Worm (Caenorhabditis elegans): Measurements from ENCODE around the gene sre-52.

Gene sre-52

DNA sequence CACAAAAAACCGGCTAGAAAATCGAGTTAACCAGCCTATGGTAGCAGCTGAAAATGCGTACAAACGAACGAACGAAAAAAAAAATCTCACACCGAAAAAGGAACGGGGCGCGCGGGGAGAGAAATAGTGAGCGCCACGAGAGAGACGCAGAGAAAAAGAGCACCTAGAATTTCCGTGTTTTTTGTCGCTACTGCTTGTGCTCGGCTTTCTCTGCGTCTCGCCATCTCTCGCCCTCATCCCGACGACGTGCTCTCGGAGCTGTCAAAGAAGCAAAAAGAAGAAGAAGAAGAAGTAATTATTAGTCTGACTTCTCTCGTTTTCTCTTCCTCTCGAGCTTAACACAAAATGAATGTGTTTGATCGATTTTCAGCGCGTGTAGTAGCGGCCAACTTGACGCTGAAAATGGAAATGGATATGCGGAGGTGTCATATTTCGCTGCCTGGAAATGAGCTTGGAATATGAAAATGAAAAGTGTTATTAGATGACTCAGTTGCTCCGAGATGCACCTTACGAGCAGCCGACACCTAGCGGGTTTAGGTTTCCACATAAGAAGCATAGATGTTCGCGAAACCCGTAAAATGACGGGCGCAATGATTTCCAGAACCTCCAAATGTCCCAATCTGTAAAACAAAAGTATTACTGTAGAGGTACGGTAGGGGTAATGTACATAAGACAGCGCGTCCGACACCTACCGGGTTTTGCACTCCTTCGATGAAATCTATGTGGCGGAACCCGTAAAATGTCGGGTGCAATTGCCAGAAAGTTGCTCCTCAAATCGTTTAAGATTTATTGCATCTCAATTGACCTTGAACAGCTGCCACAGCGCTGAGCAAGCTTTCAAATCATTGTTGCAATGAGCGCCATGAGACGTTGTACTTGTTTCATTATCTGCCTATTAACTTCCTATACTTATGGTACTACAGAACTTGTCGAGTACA is 47.4 kb downstream of the sre-52 start, which contains the start of gene btb-14:
Gene btb-14, plus strand, starts transcription at position 839 of the 938 bp plus-strand sequence.
- TF ChIP-seq unc-62 (GFP tag; optimal IDR thresholded peaks at IDR 0.05) = no peak

DNA sequence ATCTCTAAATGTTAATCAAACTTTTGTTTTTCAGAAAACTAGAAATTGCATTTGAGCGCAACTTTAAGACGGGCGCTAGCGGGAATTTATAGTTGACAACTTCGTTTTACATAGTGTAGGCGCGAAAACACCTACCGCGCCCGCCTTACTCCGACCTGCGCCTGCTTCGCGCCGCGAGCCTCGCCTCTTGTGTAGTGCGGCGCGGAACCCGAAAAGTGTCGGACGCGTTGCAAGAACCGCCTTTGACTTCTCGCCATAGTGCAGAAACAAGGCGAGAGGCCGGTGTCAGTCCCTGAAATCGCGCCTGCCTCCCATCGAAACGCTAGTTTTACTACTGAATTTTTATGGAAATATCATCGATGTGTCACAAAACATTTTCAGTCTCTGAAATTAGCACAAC is 50.3 kb downstream of the sre-52 start:
- TF ChIP-seq unc-62 (GFP tag; optimal IDR thresholded peaks at IDR 0.05) = no peak

DNA sequence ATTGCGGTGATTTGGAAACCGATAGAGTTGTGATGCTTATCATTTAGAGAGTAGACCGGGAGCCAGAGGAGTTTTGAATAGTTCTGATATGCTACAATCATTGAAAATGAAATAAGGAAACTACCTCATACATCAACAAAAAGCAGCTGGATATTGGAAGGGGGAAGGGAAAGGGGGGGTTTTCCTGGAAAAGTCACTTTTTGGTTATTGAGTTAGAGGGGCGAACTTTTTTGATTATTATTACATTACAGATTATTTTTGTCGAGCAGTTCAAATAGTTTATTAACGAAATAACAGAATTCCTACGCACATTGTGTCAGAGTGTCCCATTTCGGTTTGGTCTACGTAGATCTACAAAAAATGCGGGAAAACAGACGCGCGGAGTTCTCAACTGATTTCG is 51.3 kb downstream of the sre-52 start, which contains the start of gene sre-42:
Gene sre-42, minus strand, starts transcription at position 101 of the 400 bp plus-strand sequence.
- TF ChIP-seq unc-62 (GFP tag; optimal IDR thresholded peaks at IDR 0.05) = no peak

DNA sequence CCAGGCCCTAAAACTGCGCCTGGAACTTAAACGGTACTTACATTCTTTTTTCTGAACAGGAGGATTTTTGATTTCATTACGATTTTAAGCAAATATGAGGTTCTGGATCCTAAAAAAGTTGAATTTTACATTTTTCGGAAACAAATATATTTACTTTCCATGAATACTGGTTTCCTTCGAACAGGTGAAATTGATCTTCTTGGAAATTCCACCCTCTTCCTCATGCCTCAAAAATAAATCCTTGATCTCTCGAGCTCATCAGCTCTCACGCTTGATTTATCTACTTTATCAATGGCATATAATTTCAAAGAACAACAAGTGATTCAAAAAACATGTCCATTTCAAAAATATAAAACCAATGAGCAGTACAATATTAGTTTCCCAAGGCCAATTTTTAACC is 52.0 kb downstream of the sre-52 start:
- no peak for TF ChIP-seq unc-62 (GFP tag; optimal IDR thresholded peaks at IDR 0.05)
